Worm (Caenorhabditis elegans) whole organism, young adult: ENCODE results near the gene cand-1.
A peak's percentile ranks its signal among the peaks of the same experiment; 100 is the strongest.

Experiments
- B0035.1 ChIP-seq: sonication (generic microtip); optimal IDR thresholded peaks from 2 replicates; lab custom pipeline; 2016; ENCODE audit warnings: missing genetic modification characterization, mild to moderate bottlenecking, missing compliant biosample characterization, missing genotype, missing genetic modification reagents
- C17E4.6 ChIP-seq: fragments of 200-800 bp; sonication (Bioruptor generic); IDR thresholded peaks from 2 replicates; pipeline ENCODE4 v1.3.6; 2022; ENCODE audit warnings: missing genetic modification reagents, missing genetic modification characterization, missing compliant biosample characterization
- D2030.7 ChIP-seq: fragments of 200-800 bp; sonication (Bioruptor generic); IDR thresholded peaks from 2 replicates; pipeline ENCODE4 v1.3.6; 2022; ENCODE audit warnings: missing genetic modification reagents, missing genetic modification characterization, missing compliant biosample characterization
- F49E8.2 ChIP-seq: sonication (generic microtip); optimal IDR thresholded peaks from 3 replicates; lab custom pipeline; 2017; ENCODE audit warnings: missing genetic modification characterization, mild to moderate bottlenecking, missing compliant biosample characterization, antibody characterized with exemption, moderate library complexity; ENCODE audit not compliant: insufficient read depth
- K12H6.12 ChIP-seq: fragments of 200-800 bp; sonication (Bioruptor generic); optimal IDR thresholded peaks from 2 replicates; lab custom pipeline; 2018; ENCODE audit warnings: mild to moderate bottlenecking, missing genetic modification characterization, missing compliant biosample characterization
- T07F8.4 ChIP-seq: sonication (generic microtip); optimal IDR thresholded peaks from 2 replicates; lab custom pipeline; 2016; ENCODE audit warnings: mild to moderate bottlenecking, missing genetic modification characterization, moderate library complexity, missing compliant biosample characterization
- atf-7 ChIP-seq: sonication (generic microtip); optimal IDR thresholded peaks from 2 replicates; lab custom pipeline; 2017; ENCODE audit warnings: mild to moderate bottlenecking, missing genetic modification characterization, missing compliant biosample characterization
- athp-1 ChIP-seq: sonication (generic microtip); optimal IDR thresholded peaks from 2 replicates; lab custom pipeline; 2017; ENCODE audit warnings: mild to moderate bottlenecking, missing genetic modification characterization, missing compliant biosample characterization
- ceh-27 ChIP-seq: fragments of 200-800 bp; sonication (Bioruptor generic); optimal IDR thresholded peaks from 2 replicates; lab custom pipeline; 2018; ENCODE audit warnings: mild to moderate bottlenecking, missing genetic modification characterization, moderate library complexity, missing compliant biosample characterization
- ceh-79 ChIP-seq: sonication (generic microtip); optimal IDR thresholded peaks from 2 replicates; lab custom pipeline; 2017; ENCODE audit warnings: mild to moderate bottlenecking, missing genetic modification characterization, missing compliant biosample characterization
- ceh-91 ChIP-seq: fragments of 200-800 bp; sonication (Bioruptor generic); IDR thresholded peaks from 2 replicates; pipeline ENCODE4 v1.3.6; 2022; ENCODE audit warnings: missing genetic modification reagents, missing genetic modification characterization, missing compliant biosample characterization
- dpl-1 ChIP-seq: fragments of 150-350 bp; optimal IDR thresholded peaks from 2 replicates; lab custom pipeline; 2014; ENCODE audit warnings: missing biosample characterization, missing genetic modification reagents, missing genetic modification characterization
- fkh-3 ChIP-seq: sonication (generic microtip); optimal IDR thresholded peaks from 2 replicates; lab custom pipeline; 2016; ENCODE audit warnings: mild to moderate bottlenecking, missing genetic modification characterization, missing compliant biosample characterization
- gei-17 ChIP-seq: fragments of 200-800 bp; sonication (Bioruptor generic); optimal IDR thresholded peaks from 2 replicates; lab custom pipeline; 2018; ENCODE audit warnings: mild to moderate bottlenecking, missing genetic modification characterization, missing compliant biosample characterization
- hrde-1 ChIP-seq: sonication (generic microtip); optimal IDR thresholded peaks from 2 replicates; lab custom pipeline; 2016; ENCODE audit warnings: missing genetic modification characterization, mild to moderate bottlenecking, missing compliant biosample characterization, moderate library complexity, missing genotype, missing genetic modification reagents, borderline replicate concordance
- let-526 ChIP-seq: fragments of 200-800 bp; sonication (Bioruptor generic); IDR thresholded peaks from 2 replicates; pipeline ENCODE4 v1.3.6; 2022; ENCODE audit warnings: missing genetic modification reagents, missing genetic modification characterization, missing compliant biosample characterization
- lin-26 ChIP-seq: fragments of 200-800 bp; sonication (Bioruptor generic); IDR thresholded peaks from 2 replicates; pipeline ENCODE4 v1.3.6; 2022; ENCODE audit warnings: missing genetic modification reagents, missing genetic modification characterization, missing compliant biosample characterization
- lin-40 ChIP-seq: sonication (generic microtip); optimal IDR thresholded peaks from 2 replicates; lab custom pipeline; 2016; ENCODE audit warnings: missing genetic modification characterization, mild to moderate bottlenecking, missing compliant biosample characterization, missing genotype, missing genetic modification reagents
- lsy-27 ChIP-seq: sonication (generic microtip); optimal IDR thresholded peaks from 2 replicates; lab custom pipeline; 2017; ENCODE audit warnings: missing genetic modification characterization, mild to moderate bottlenecking, missing compliant biosample characterization, antibody characterized with exemption, missing genotype, borderline replicate concordance; ENCODE audit not compliant: insufficient read depth
- madf-10 ChIP-seq: sonication (generic microtip); optimal IDR thresholded peaks from 2 replicates; lab custom pipeline; 2016; ENCODE audit warnings: mild to moderate bottlenecking, missing genetic modification characterization, missing compliant biosample characterization
- madf-8 ChIP-seq: fragments of 200-800 bp; sonication (Bioruptor generic); conservative IDR thresholded peaks from 2 replicates; pipeline ENCODE4 v1.3.6; 2022; ENCODE audit warnings: missing genetic modification reagents, missing genetic modification characterization, missing compliant biosample characterization
- nfya-1 ChIP-seq: sonication (generic microtip); optimal IDR thresholded peaks from 2 replicates; lab custom pipeline; 2017; ENCODE audit warnings: antibody characterized with exemption, missing compliant biosample characterization, missing genetic modification characterization, borderline replicate concordance; ENCODE audit not compliant: insufficient read depth
- nfya-2 ChIP-seq: fragments of 200-800 bp; sonication (Bioruptor generic); IDR thresholded peaks from 2 replicates; pipeline ENCODE4 v1.3.6; 2022; ENCODE audit warnings: missing genetic modification reagents, missing genetic modification characterization, missing compliant biosample characterization
- nhr-179 ChIP-seq: sonication (generic microtip); optimal IDR thresholded peaks from 2 replicates; lab custom pipeline; 2016; ENCODE audit warnings: mild to moderate bottlenecking, missing genetic modification characterization, missing compliant biosample characterization
- nhr-80 ChIP-seq: sonication (generic microtip); optimal IDR thresholded peaks from 2 replicates; lab custom pipeline; 2016; ENCODE audit warnings: missing genetic modification characterization, missing compliant biosample characterization
- pha-4 ChIP-seq: fragments of 150-350 bp; sonication (generic microtip); optimal IDR thresholded peaks from 2 replicates; lab custom pipeline; 2014; ENCODE audit warnings: missing biosample characterization, missing genetic modification reagents, missing genetic modification characterization
- repo-1 ChIP-seq: sonication (generic microtip); optimal IDR thresholded peaks from 2 replicates; lab custom pipeline; 2017; ENCODE audit warnings: mild to moderate bottlenecking, missing genetic modification characterization, missing compliant biosample characterization
- tbp1 ChIP-seq: fragments of 200-800 bp; sonication (Bioruptor generic); optimal IDR thresholded peaks from 2 replicates; lab custom pipeline; 2018; ENCODE audit warnings: mild to moderate bottlenecking, missing genetic modification characterization, missing compliant biosample characterization
- unc-130 ChIP-seq: sonication (generic microtip); optimal IDR thresholded peaks from 2 replicates; lab custom pipeline; 2016; ENCODE audit warnings: missing genetic modification reagents, missing genetic modification characterization, missing compliant biosample characterization
- xnd-1 ChIP-seq: sonication (generic microtip); optimal IDR thresholded peaks from 2 replicates; lab custom pipeline; 2016; ENCODE audit warnings: missing genotype, missing genetic modification reagents, missing genetic modification characterization, missing compliant biosample characterization
- zim-3 ChIP-seq: sonication (generic microtip); optimal IDR thresholded peaks from 2 replicates; lab custom pipeline; 2017; ENCODE audit warnings: mild to moderate bottlenecking, missing genetic modification characterization, moderate library complexity, missing compliant biosample characterization
- ztf-6 ChIP-seq: fragments of 200-800 bp; sonication (Bioruptor generic); IDR thresholded peaks from 2 replicates; pipeline ENCODE4 v1.3.6; 2022; ENCODE audit warnings: missing genetic modification reagents, missing genetic modification characterization, missing compliant biosample characterization

The cand-1 gene

ce11 chrV:16840961-16841360 is 38.3 kb downstream of the cand-1 start, which contains the start of gene clec-40:
Gene clec-40, minus strand, starts transcription at chrV:16841061.
- TF ChIP-seq let-526 (GFP tag; lab: Robert Waterston, UW): no peak
- TF ChIP-seq tbp1: no peak
- TF ChIP-seq ceh-91 (GFP tag; lab: Robert Waterston, UW): no peak
- TF ChIP-seq nhr-179 (tag; lab: Kevin White, UChicago): no peak
- no peak for TF ChIP-seq lin-40
- TF ChIP-seq lsy-27: no peak
- no peak for TF ChIP-seq fkh-3
- TF ChIP-seq zim-3 (tag; lab: Kevin White, UChicago): no peak
- no peak for TF ChIP-seq nfya-2
- no peak for TF ChIP-seq madf-8 (GFP tag; lab: Robert Waterston, UW)
- no peak for TF ChIP-seq atf-7 (tag; lab: Kevin White, UChicago)
- no peak for TF ChIP-seq repo-1
- TF ChIP-seq ztf-6 (GFP tag; lab: Robert Waterston, UW): no peak

DNA sequence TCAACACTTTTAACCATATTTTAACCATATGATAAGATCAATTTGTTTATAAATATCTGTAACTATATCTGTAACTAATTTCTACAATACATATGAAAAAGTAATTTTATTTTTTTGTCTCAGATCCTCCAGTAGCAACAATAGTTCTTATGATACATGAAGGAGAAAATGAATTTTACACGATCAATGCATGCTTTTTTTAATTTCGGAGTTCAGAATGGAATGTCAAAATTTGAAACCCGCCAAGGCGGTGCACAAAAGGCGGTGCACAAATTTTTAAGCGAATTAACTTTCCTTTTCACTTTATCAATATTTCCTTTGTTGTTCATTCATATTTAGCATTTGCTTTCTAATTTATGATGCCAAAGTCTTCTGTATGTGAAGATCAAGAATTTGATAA is 40.3 kb downstream of the cand-1 start, which contains the start of gene clec-25:
Gene clec-25, plus strand, starts transcription at position 301 of the 400 bp plus-strand sequence.
- TF ChIP-seq ceh-27 (GFP tag; lab: Kevin White, UChicago): no peak
- TF ChIP-seq T07F8.4 (tag; lab: Kevin White, UChicago): no peak
- TF ChIP-seq F49E8.2 (tag; lab: Kevin White, UChicago): no peak
- no peak for TF ChIP-seq ceh-79
- TF ChIP-seq nfya-1 (tag; lab: Kevin White, UChicago): no peak
- no peak for TF ChIP-seq pha-4 (tag; lab: Kevin White, UChicago)
- no peak for TF ChIP-seq xnd-1 (tag; lab: Kevin White, UChicago)
- TF ChIP-seq B0035.1: no peak
- TF ChIP-seq hrde-1 (tag; lab: Kevin White, UChicago): no peak
- no peak for TF ChIP-seq madf-10 (tag; lab: Kevin White, UChicago)
- no peak for TF ChIP-seq lin-26
- TF ChIP-seq athp-1 (tag; lab: Kevin White, UChicago): no peak
- no peak for TF ChIP-seq K12H6.12 (tag; lab: Kevin White, UChicago)
- no peak for TF ChIP-seq C17E4.6 (GFP tag; lab: Robert Waterston, UW)

ce11 chrV:16848498-16848897 is 45.8 kb downstream of the cand-1 start, which contains the start of the genes clec-36 and clec-26:
Gene clec-36, minus strand, starts transcription at chrV:16848598.
Gene clec-26, plus strand, starts transcription at chrV:16848611.
- TF ChIP-seq nhr-80 (tag; lab: Kevin White, UChicago) (peak; percentile 18), unc-130 (GFP tag; lab: Kevin White, UChicago) (no peak)

ce11 chrV:16852002-16852401 is 49.3 kb downstream of the cand-1 start, which contains the start of gene clec-37:
Gene clec-37, minus strand, starts transcription at chrV:16852102.
- TF ChIP-seq dpl-1 (GFP tag; lab: Kevin White, UChicago) (no peak), D2030.7 (no peak), gei-17 (GFP tag; lab: Kevin White, UChicago) (no peak)
